Fruit fly (Drosophila melanogaster): ENCODE data around the gene fzo.

- TF ChIP-seq CTCF (optimal IDR thresholded peaks at IDR 0.05), result no peak
- TF ChIP-seq CG8478 (optimal IDR thresholded peaks at IDR 0.05), result no peak
Observed at dm6 chr3R:23221003-23221679, 17.3 kb upstream of the fzo start.

All from S2 (cell line).